Fruit fly (Drosophila melanogaster): ENCODE data around the gene Jon25Biii.

DNA sequence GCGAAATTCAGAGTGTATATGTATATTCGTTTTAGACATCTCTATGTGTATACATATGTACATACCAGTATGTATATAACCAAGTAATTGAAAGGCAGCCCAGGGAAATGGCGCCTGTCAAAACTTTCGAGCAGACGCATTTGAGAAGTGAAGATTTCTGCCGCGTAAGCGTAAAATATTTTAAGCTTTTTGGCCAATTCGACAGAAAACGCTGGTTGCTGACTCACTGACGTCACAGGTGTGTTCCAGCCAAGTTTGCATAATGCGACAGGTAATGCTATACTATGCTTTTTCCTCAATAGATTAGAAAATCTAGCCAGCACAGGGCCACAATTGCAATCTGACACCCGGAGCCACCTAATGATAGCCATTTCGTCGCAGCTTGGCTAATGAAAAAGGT is 33.8 kb downstream of the Jon25Biii start:
- TF ChIP-seq CG6808 (GFP tag; optimal IDR thresholded peaks at IDR 0.05), result no peak
- TF ChIP-seq OdsH (GFP tag; optimal IDR thresholded peaks at IDR 0.05), result no peak
- TF ChIP-seq CG10669 (GFP tag; optimal IDR thresholded peaks at IDR 0.05), result no peak
- TF ChIP-seq Sox15 (GFP tag; optimal IDR thresholded peaks at IDR 0.05), result no peak
- TF ChIP-seq Smox (GFP tag; optimal IDR thresholded peaks at IDR 0.05), result no peak
- TF ChIP-seq CG16779 (tag; optimal IDR thresholded peaks at IDR 0.05), result no peak
- no peak for TF ChIP-seq CG34406 (GFP tag; optimal IDR thresholded peaks at IDR 0.05)
- no peak for TF ChIP-seq Hr39 (GFP tag; optimal IDR thresholded peaks at IDR 0.05)
- no peak for TF ChIP-seq Ets96B (tag; optimal IDR thresholded peaks at IDR 0.05)
- no peak for TF ChIP-seq topi (GFP tag; optimal IDR thresholded peaks at IDR 0.05)
- no peak for TF ChIP-seq CG7368 (GFP tag; optimal IDR thresholded peaks at IDR 0.05)

Measured in whole organism, prepupa.